Fruit fly (Drosophila melanogaster): ENCODE results near the gene MnM.

DNA sequence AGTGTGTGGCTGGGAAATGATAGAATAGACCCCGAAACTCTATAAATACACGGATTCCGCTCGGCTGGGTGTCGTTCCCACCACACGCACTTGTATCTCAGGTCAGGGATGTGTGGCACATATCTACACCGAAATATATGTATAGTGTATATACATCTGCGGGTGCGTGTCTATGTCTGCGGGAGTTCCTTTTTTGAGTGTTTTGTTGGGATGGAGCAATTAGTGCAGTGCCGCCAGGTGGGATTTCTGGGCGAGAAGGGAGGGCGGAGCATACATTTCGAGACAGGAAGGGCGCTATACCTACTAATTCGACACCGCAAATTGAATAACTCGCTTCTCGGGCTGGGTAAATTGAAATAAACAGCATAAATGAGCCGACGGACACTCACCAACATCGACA is 51.9 kb downstream of the MnM start:
- no peak for TF ChIP-seq Ets98B (GFP tag; IDR thresholded peaks at IDR 0.05)
- TF ChIP-seq fd96Ca (GFP tag; IDR thresholded peaks at IDR 0.05) = 0 out of 3 replicates have a peak, but pooled peaks have one; percentile 22
- TF ChIP-seq CG34367 (tag; optimal IDR thresholded peaks at IDR 0.05) = no peak
- no peak for TF ChIP-seq CG10348 (GFP tag; IDR thresholded peaks at IDR 0.05)
- no peak for TF ChIP-seq gl (tag; optimal IDR thresholded peaks at IDR 0.05)
- TF ChIP-seq CG13204 (GFP tag; optimal IDR thresholded peaks at IDR 0.05) = no peak
- TF ChIP-seq CG4496 (GFP tag; IDR thresholded peaks at IDR 0.05) = no peak
- TF ChIP-seq rn (GFP tag; IDR thresholded peaks at IDR 0.05) = no peak
- TF ChIP-seq CG14655 (GFP tag; optimal IDR thresholded peaks at IDR 0.05) = no peak
- no peak for TF ChIP-seq Snoo (tag; optimal IDR thresholded peaks at IDR 0.05)
- no peak for TF ChIP-seq CG15710 (tag; optimal IDR thresholded peaks at IDR 0.05)
- TF ChIP-seq CG8301 (tag; optimal IDR thresholded peaks at IDR 0.05) = no peak
- no peak for TF ChIP-seq CG17806 (tag; optimal IDR thresholded peaks at IDR 0.05)
